Worm (Caenorhabditis elegans) whole organism, midembryonic: ENCODE results near the gene btb-8.

Experiments used
- cog-1 ChIP-seq: sonication (generic microtip); optimal IDR thresholded peaks from 2 replicates; lab custom pipeline; 2016; ENCODE audit warnings: missing genetic modification characterization, missing compliant biosample characterization
- flt-1 ChIP-seq: fragments of 200-800 bp; sonication (Bioruptor generic); IDR thresholded peaks from 2 replicates; pipeline ENCODE4 v1.3.6; 2022; ENCODE audit warnings: missing genetic modification characterization, missing compliant biosample characterization

- TF ChIP-seq flt-1 (GFP tag; lab: Robert Waterston, UW) (no peak), cog-1 (tag; lab: Kevin White, UChicago) (no peak)
Measured at ce11 chrII:1763072-1763471, 40.5 kb downstream of the btb-8 start, which contains the start of gene math-28.
